Fruit fly (Drosophila melanogaster) whole organism: Measurements from ENCODE around the gene mTTF.

Experiments used
- CG8478 ChIP-seq: fragments of >200 bp; optimal IDR thresholded peaks from 2 replicates; lab custom pipeline; 2018; ENCODE audit warnings: inconsistent platforms
- Dll ChIP-seq: fragments of >200 bp; optimal IDR thresholded peaks from 2 replicates; lab custom pipeline; 2017
- EcR ChIP-seq, 2 experiments: fragments of >200 bp; optimal IDR thresholded peaks; 2 replicates each; lab custom pipeline; 2017; ENCODE audit warnings: missing biosample characterization in 2 of 2, missing genetic modification characterization in 2 of 2, missing genetic modification reagents in 2 of 2
- pan ChIP-seq: fragments of >200 bp; optimal IDR thresholded peaks from 2 replicates; lab custom pipeline; 2017
- psq ChIP-seq: fragments of >200 bp; optimal IDR thresholded peaks from 2 replicates; lab custom pipeline; 2017
- usp ChIP-seq: fragments of >200 bp; optimal IDR thresholded peaks from 2 replicates; lab custom pipeline; 2017; ENCODE audit warnings: missing biosample characterization, missing genetic modification characterization, mixed read lengths

dm6 chr2L:14300718-14301361, 47.8 kb downstream of the mTTF start:
- TF ChIP-seq EcR (GFP tag; optimal IDR thresholded peaks at IDR 0.05; lab: Kevin White, UChicago): no peak
- TF ChIP-seq usp (GFP tag; lab: Kevin White, UChicago): no peak
- TF ChIP-seq Dll: no peak
- TF ChIP-seq CG8478 (lab: Kevin White, UChicago): no peak
- no peak for TF ChIP-seq pan (lab: Kevin White, UChicago)
- TF ChIP-seq psq (lab: Kevin White, UChicago): no peak
